Fruit fly (Drosophila melanogaster) whole organism, embryonic: Measurements from ENCODE around the gene CG6785.

Experiments used
- Atf-2 ChIP-seq: fragments of 200-800 bp; sonication (Bioruptor generic); optimal IDR thresholded peaks from 2 replicates; lab custom pipeline; 2016; ENCODE audit warnings: missing biosample characterization, missing genetic modification characterization
- B-H1 ChIP-seq: fragments of 200-800 bp; sonication (Bioruptor generic); IDR thresholded peaks from 3 replicates; pipeline ENCODE4 v1.3.6; 2022; ENCODE audit warnings: missing biosample characterization, missing genetic modification characterization
- CG10565 ChIP-seq: fragments of 200-800 bp; sonication (Bioruptor generic); optimal IDR thresholded peaks from 3 replicates; lab custom pipeline; 2016; ENCODE audit warnings: missing biosample characterization, mild to moderate bottlenecking, missing genetic modification characterization
- CG10979 ChIP-seq: fragments of 200-800 bp; sonication (Bioruptor generic); optimal IDR thresholded peaks from 2 replicates; lab custom pipeline; 2018; ENCODE audit warnings: missing biosample characterization, mild to moderate bottlenecking, missing genetic modification characterization, moderate library complexity
- CG11456 ChIP-seq: fragments of 200-800 bp; sonication (Bioruptor generic); IDR thresholded peaks from 3 replicates; pipeline ENCODE4 v1.3.6; 2022; ENCODE audit warnings: missing biosample characterization, missing genetic modification characterization
- CG11723 ChIP-seq: fragments of 200-800 bp; sonication (Bioruptor generic); optimal IDR thresholded peaks from 2 replicates; lab custom pipeline; 2017; ENCODE audit warnings: missing biosample characterization, mild to moderate bottlenecking, missing genetic modification characterization
- CG13287 ChIP-seq: fragments of 200-800 bp; sonication (Bioruptor generic); IDR thresholded peaks from 2 replicates; pipeline ENCODE4 v1.3.6; 2022; ENCODE audit warnings: missing biosample characterization, missing genetic modification characterization; ENCODE audit not compliant: partially characterized antibody
- CG14667 ChIP-seq: fragments of 200-800 bp; sonication (Bioruptor generic); IDR thresholded peaks from 2 replicates; pipeline ENCODE4 v1.3.6; 2022; ENCODE audit warnings: missing biosample characterization, missing genetic modification characterization
- CG15696 ChIP-seq: fragments of 200-800 bp; sonication (Bioruptor generic); optimal IDR thresholded peaks from 2 replicates; lab custom pipeline; 2019; ENCODE audit warnings: missing biosample characterization, mild to moderate bottlenecking, missing genetic modification characterization, moderate library complexity
- CG1603 ChIP-seq: fragments of 200-800 bp; sonication (Bioruptor generic); optimal IDR thresholded peaks from 2 replicates; lab custom pipeline; 2019; ENCODE audit warnings: missing biosample characterization, mild to moderate bottlenecking, missing genetic modification characterization, moderate library complexity
- CG2202 ChIP-seq: fragments of 200-800 bp; sonication (Bioruptor generic); optimal IDR thresholded peaks from 2 replicates; lab custom pipeline; 2018; ENCODE audit warnings: missing biosample characterization, mild to moderate bottlenecking, missing genetic modification characterization
- CG2889 ChIP-seq: fragments of 200-800 bp; sonication (Bioruptor generic); IDR thresholded peaks from 3 replicates; pipeline ENCODE4 v1.3.6; 2022; ENCODE audit warnings: missing biosample characterization, missing genetic modification characterization
- CG33557 ChIP-seq: fragments of 200-800 bp; sonication (Bioruptor generic); optimal IDR thresholded peaks from 2 replicates; lab custom pipeline; 2019; ENCODE audit warnings: missing biosample characterization, mild to moderate bottlenecking, missing genetic modification characterization, moderate library complexity
- CG3407 ChIP-seq: fragments of 200-800 bp; sonication (Bioruptor generic); optimal IDR thresholded peaks from 2 replicates; lab custom pipeline; 2018; ENCODE audit warnings: missing biosample characterization, mild to moderate bottlenecking, missing genetic modification characterization
- CG34376 ChIP-seq: fragments of 200-800 bp; sonication (Bioruptor generic); optimal IDR thresholded peaks from 2 replicates; lab custom pipeline; 2018; ENCODE audit warnings: missing biosample characterization, mild to moderate bottlenecking, missing genetic modification characterization
- CG4707 ChIP-seq: fragments of 200-800 bp; sonication (Bioruptor generic); optimal IDR thresholded peaks from 2 replicates; lab custom pipeline; 2018; ENCODE audit warnings: missing biosample characterization, mild to moderate bottlenecking, missing genetic modification characterization, moderate library complexity
- CG6175 ChIP-seq: fragments of 200-800 bp; sonication (Bioruptor generic); IDR thresholded peaks from 3 replicates; pipeline ENCODE4 v1.3.6; 2022; ENCODE audit warnings: missing biosample characterization, missing genetic modification characterization
- CG8765 ChIP-seq: fragments of 200-800 bp; sonication (Bioruptor generic); IDR thresholded peaks from 2 replicates; pipeline ENCODE4 v1.3.6; 2022; ENCODE audit warnings: missing biosample characterization, missing genetic modification characterization
- Ets97D ChIP-seq: fragments of 200-800 bp; sonication (Bioruptor generic); optimal IDR thresholded peaks from 3 replicates; lab custom pipeline; 2016; ENCODE audit warnings: missing biosample characterization, missing genetic modification characterization
- H15 ChIP-seq: fragments of 200-800 bp; sonication (Bioruptor generic); IDR thresholded peaks from 3 replicates; pipeline ENCODE4 v1.3.6; 2022; ENCODE audit warnings: missing biosample characterization, missing genetic modification characterization
- Nf-YB ChIP-seq: fragments of 200-800 bp; sonication (Bioruptor generic); optimal IDR thresholded peaks from 3 replicates; lab custom pipeline; 2019; ENCODE audit warnings: missing biosample characterization, mild to moderate bottlenecking, missing genetic modification characterization, moderate library complexity
- Oli ChIP-seq: fragments of 200-800 bp; sonication (Bioruptor generic); optimal IDR thresholded peaks from 2 replicates; lab custom pipeline; 2018; ENCODE audit warnings: missing biosample characterization, mild to moderate bottlenecking, missing genetic modification characterization, moderate library complexity
- Ravus ChIP-seq: fragments of 200-800 bp; sonication (Bioruptor generic); IDR thresholded peaks from 2 replicates; pipeline ENCODE4 v1.3.6; 2022; ENCODE audit warnings: missing biosample characterization, missing genetic modification characterization
- Rx ChIP-seq: fragments of 200-800 bp; sonication (Bioruptor generic); IDR thresholded peaks from 2 replicates; pipeline ENCODE4 v1.3.6; 2022; ENCODE audit warnings: missing biosample characterization, missing genetic modification characterization
- Stat92E ChIP-seq, 3 experiments: fragments of >200 bp in 2 of 3; fragments of 200-800 bp in 1 of 3; sonication (Bioruptor generic) in 1 of 3; optimal IDR thresholded peaks; 2 replicates each; lab custom pipeline; 2017 to 2019; ENCODE audit warnings: missing biosample characterization in 3 of 3, missing genetic modification characterization in 3 of 3, mild to moderate bottlenecking in 1 of 3, moderate library complexity in 1 of 3
- abd-A ChIP-seq: fragments of 200-800 bp; sonication (Bioruptor generic); optimal IDR thresholded peaks from 3 replicates; lab custom pipeline; 2019; ENCODE audit warnings: missing biosample characterization, mild to moderate bottlenecking, missing genetic modification characterization, moderate library complexity
- amos ChIP-seq: fragments of 200-800 bp; sonication (Bioruptor generic); IDR thresholded peaks from 2 replicates; pipeline ENCODE4 v1.3.6; 2022; ENCODE audit warnings: missing biosample characterization, missing genetic modification characterization; ENCODE audit not compliant: partially characterized antibody
- ase ChIP-seq: fragments of 200-800 bp; sonication (Bioruptor generic); IDR thresholded peaks from 3 replicates; pipeline ENCODE4 v1.3.6; 2022; ENCODE audit warnings: missing biosample characterization, missing genetic modification characterization
- bsh ChIP-seq, 2 experiments: fragments of 200-800 bp; sonication (Bioruptor generic); optimal IDR thresholded peaks; 2 replicates each; lab custom pipeline; 2017 to 2018; ENCODE audit warnings: mild to moderate bottlenecking in 2 of 2, missing biosample characterization in 2 of 2, missing genetic modification characterization in 2 of 2, moderate library complexity in 1 of 2
- cad ChIP-seq: fragments of >200 bp; optimal IDR thresholded peaks from 2 replicates; lab custom pipeline; 2017; ENCODE audit warnings: missing biosample characterization, missing genetic modification characterization
- caup ChIP-seq: fragments of 200-800 bp; sonication (Bioruptor generic); optimal IDR thresholded peaks from 3 replicates; lab custom pipeline; 2017; ENCODE audit warnings: missing biosample characterization, mild to moderate bottlenecking, missing genetic modification characterization, moderate library complexity; ENCODE audit not compliant: severe bottlenecking
- cg ChIP-seq: fragments of 200-800 bp; sonication (Bioruptor generic); optimal IDR thresholded peaks from 3 replicates; lab custom pipeline; 2019; ENCODE audit warnings: missing biosample characterization, mild to moderate bottlenecking, missing genetic modification characterization, moderate library complexity
- dmrt11E ChIP-seq: fragments of 200-800 bp; sonication (Bioruptor generic); optimal IDR thresholded peaks from 3 replicates; lab custom pipeline; 2018; ENCODE audit warnings: missing biosample characterization, mild to moderate bottlenecking, missing genetic modification characterization, moderate library complexity
- emc ChIP-seq: fragments of 200-800 bp; sonication (Bioruptor generic); optimal IDR thresholded peaks from 2 replicates; lab custom pipeline; 2016; ENCODE audit warnings: missing biosample characterization, missing genetic modification characterization
- ewg ChIP-seq: fragments of 200-800 bp; sonication (Bioruptor generic); optimal IDR thresholded peaks from 3 replicates; lab custom pipeline; 2017; ENCODE audit warnings: mild to moderate bottlenecking, missing biosample characterization, missing genetic modification reagents, missing genetic modification characterization
- fd96Cb ChIP-seq: fragments of 200-800 bp; sonication (Bioruptor generic); optimal IDR thresholded peaks from 2 replicates; lab custom pipeline; 2018; ENCODE audit warnings: missing biosample characterization, mild to moderate bottlenecking, missing genetic modification characterization, moderate library complexity
- ftz-f1 ChIP-seq: fragments of 200-800 bp; sonication (Bioruptor generic); optimal IDR thresholded peaks from 2 replicates; lab custom pipeline; 2016; ENCODE audit warnings: missing biosample characterization, missing genetic modification characterization
- grau ChIP-seq: fragments of 200-800 bp; optimal IDR thresholded peaks from 3 replicates; lab custom pipeline; 2019; ENCODE audit warnings: missing biosample characterization, mild to moderate bottlenecking, missing genetic modification characterization, moderate library complexity
- gro ChIP-seq: fragments of 200-800 bp; sonication (Bioruptor generic); optimal IDR thresholded peaks from 2 replicates; lab custom pipeline; 2016; ENCODE audit warnings: missing biosample characterization, missing genetic modification characterization
- ham ChIP-seq: fragments of 200-800 bp; sonication (Bioruptor generic); IDR thresholded peaks from 2 replicates; pipeline ENCODE4 v1.3.6; 2022; ENCODE audit warnings: missing biosample characterization, missing genetic modification characterization
- hkb ChIP-seq, 2 experiments: fragments of 200-800 bp in 1 of 2; fragments of >200 bp in 1 of 2; sonication (Bioruptor generic) in 1 of 2; IDR thresholded peaks in 1 of 2; optimal IDR thresholded peaks in 1 of 2; 2 replicates each; pipeline versions ENCODE4 v1.3.6 to Lab custom; 2017 to 2022; ENCODE audit warnings: missing biosample characterization in 1 of 2, missing genetic modification characterization in 1 of 2
- luna ChIP-seq: fragments of 200-800 bp; sonication (Bioruptor generic); optimal IDR thresholded peaks from 2 replicates; lab custom pipeline; 2016; ENCODE audit warnings: missing biosample characterization, missing genetic modification characterization
- seq ChIP-seq: fragments of 200-800 bp; sonication (Bioruptor generic); IDR thresholded peaks from 2 replicates; pipeline ENCODE4 v1.3.6; 2022; ENCODE audit warnings: missing biosample characterization, missing genetic modification characterization
- stc ChIP-seq: fragments of 200-800 bp; sonication (Bioruptor generic); IDR thresholded peaks from 2 replicates; pipeline ENCODE4 v1.3.6; 2022; ENCODE audit warnings: missing biosample characterization, missing genetic modification characterization
- tin ChIP-seq: fragments of 200-800 bp; sonication (Bioruptor generic); optimal IDR thresholded peaks from 3 replicates; lab custom pipeline; 2016; ENCODE audit warnings: missing biosample characterization, missing genetic modification characterization
- tup ChIP-seq: fragments of 200-800 bp; sonication (Bioruptor generic); optimal IDR thresholded peaks from 2 replicates; lab custom pipeline; 2016; ENCODE audit warnings: missing biosample characterization, mild to moderate bottlenecking, missing genetic modification characterization, moderate library complexity
- tx ChIP-seq: fragments of 200-800 bp; sonication (Bioruptor generic); optimal IDR thresholded peaks from 2 replicates; lab custom pipeline; 2016; ENCODE audit warnings: missing biosample characterization, missing genetic modification characterization
- wor ChIP-seq: fragments of 200-800 bp; sonication (Bioruptor generic); IDR thresholded peaks from 2 replicates; pipeline ENCODE4 v1.3.6; 2022; ENCODE audit warnings: missing biosample characterization, missing genetic modification characterization
- zen ChIP-seq: fragments of 200-800 bp; sonication (Bioruptor generic); optimal IDR thresholded peaks from 3 replicates; lab custom pipeline; 2018; ENCODE audit warnings: missing biosample characterization, mild to moderate bottlenecking, missing genetic modification characterization, moderate library complexity

Gene CG6785

DNA sequence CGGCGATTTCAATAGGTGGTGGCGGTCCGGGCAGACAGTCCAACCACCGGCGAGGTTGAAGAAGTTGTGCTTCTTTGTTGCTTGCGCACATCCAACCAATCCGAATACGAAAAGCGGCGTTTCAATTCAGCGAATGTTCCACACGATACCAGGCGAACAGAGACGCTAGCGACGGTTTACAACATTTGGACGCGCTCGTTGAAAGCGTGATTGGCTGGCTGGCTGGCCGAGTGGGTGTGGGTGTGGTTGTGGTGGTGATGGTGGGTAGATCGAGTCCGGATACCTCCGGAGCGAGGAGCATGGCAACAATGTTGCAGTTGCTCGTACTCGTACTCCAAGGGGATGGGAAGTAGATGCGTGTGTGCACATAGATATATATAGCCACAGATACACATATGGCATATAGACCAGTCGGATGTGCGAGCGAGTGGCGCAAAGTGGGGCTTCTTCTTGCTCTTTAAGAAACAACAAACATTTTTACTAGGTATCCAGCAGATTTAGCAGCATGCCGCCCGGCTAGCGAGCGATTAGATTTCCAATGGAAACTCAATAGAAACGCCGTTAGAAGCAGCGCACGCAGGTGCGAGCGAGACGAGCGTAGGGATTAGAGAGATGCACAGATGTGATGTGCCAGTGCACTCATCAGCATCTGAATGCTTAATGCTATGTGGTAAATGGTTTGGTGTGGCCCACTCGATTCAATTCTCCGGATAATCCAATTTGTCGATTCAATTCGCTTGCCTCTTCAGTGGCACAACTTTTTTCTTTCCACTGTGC is 34.7 kb downstream of the CG6785 start (continued):
- no peak for TF ChIP-seq cad (GFP tag; lab: Kevin White, UChicago)
- no peak for TF ChIP-seq zen (tag; lab: Kevin White, UChicago)
- peak; percentile 53 for TF ChIP-seq gro (GFP tag; lab: Kevin White, UChicago)
- TF ChIP-seq fd96Cb, result no peak
- no peak for TF ChIP-seq CG11723 (GFP tag; lab: Kevin White, UChicago)
- no peak for TF ChIP-seq Oli (tag; lab: Kevin White, UChicago)
- peak; percentile 91 for TF ChIP-seq cg (GFP tag; lab: Kevin White, UChicago)
- TF ChIP-seq CG1603 (tag; lab: Kevin White, UChicago), result peak; percentile 27
- TF ChIP-seq ase (GFP tag; lab: Robert Waterston, UW), result no peak
- TF ChIP-seq Atf-2, result no peak
- TF ChIP-seq CG14667 (GFP tag; lab: Robert Waterston, UW), result no peak
- TF ChIP-seq amos (GFP tag; lab: Robert Waterston, UW), result no peak
- TF ChIP-seq Nf-YB (GFP tag; lab: Kevin White, UChicago), result peak; percentile 100
- TF ChIP-seq tup (GFP tag; lab: Kevin White, UChicago), result no peak
- no peak for TF ChIP-seq CG15696 (tag; lab: Kevin White, UChicago)
- TF ChIP-seq tx (GFP tag; lab: Kevin White, UChicago), result no peak
- TF ChIP-seq ftz-f1, result peak; percentile 97
- no peak for TF ChIP-seq emc (GFP tag; lab: Kevin White, UChicago)
- TF ChIP-seq CG34376, result peak; percentile 98
- no peak for TF ChIP-seq luna (GFP tag; lab: Kevin White, UChicago)
- TF ChIP-seq CG4707 (GFP tag; lab: Kevin White, UChicago), result peak; percentile 91
- no peak for TF ChIP-seq stc
- no peak for TF ChIP-seq Rx (GFP tag; lab: Robert Waterston, UW)
- TF ChIP-seq ewg (GFP tag; lab: Kevin White, UChicago), result peak; percentile 7
- TF ChIP-seq tin (GFP tag; lab: Kevin White, UChicago), result no peak
- no peak for TF ChIP-seq CG6175
- no peak for TF ChIP-seq ham
- TF ChIP-seq CG33557, result peak; percentile 40
- no peak for TF ChIP-seq CG2202
- peak; percentile 87 for TF ChIP-seq abd-A (tag; lab: Kevin White, UChicago)
- no peak for TF ChIP-seq wor (GFP tag; lab: Robert Waterston, UW)
- TF ChIP-seq CG3407 (GFP tag; lab: Kevin White, UChicago), result no peak
- no peak for TF ChIP-seq CG10565 (GFP tag; lab: Kevin White, UChicago)
- TF ChIP-seq CG8765, result no peak
- no peak for TF ChIP-seq CG2889 (GFP tag; lab: Robert Waterston, UW)
- peak; percentile 6 for TF ChIP-seq caup (GFP tag; lab: Kevin White, UChicago)
- TF ChIP-seq H15 (GFP tag; lab: Robert Waterston, UW), result no peak
- no peak for TF ChIP-seq B-H1
- TF ChIP-seq Ets97D, result no peak
- peak in 1 of 2 experiments; percentile 42 for TF ChIP-seq bsh (GFP tag; optimal IDR thresholded peaks at IDR 0.05; lab: Kevin White, UChicago)
- TF ChIP-seq Ravus, result no peak
- TF ChIP-seq grau (tag; lab: Kevin White, UChicago), result no peak
- TF ChIP-seq CG11456 (GFP tag; lab: Robert Waterston, UW), result no peak
- TF ChIP-seq seq (GFP tag; lab: Robert Waterston, UW), result no peak
- no peak for TF ChIP-seq dmrt11E (tag; lab: Kevin White, UChicago)
- no peak for TF ChIP-seq CG10979 (tag; lab: Kevin White, UChicago)
- TF ChIP-seq hkb (optimal IDR thresholded peaks at IDR 0.05; lab: Kevin White, UChicago), result no peak
- TF ChIP-seq hkb (GFP tag; IDR thresholded peaks at IDR 0.05; lab: Robert Waterston, UW), result no peak
- TF ChIP-seq CG13287 (GFP tag; lab: Robert Waterston, UW), result no peak
- peak in 1 of 3 experiments; percentile 13 for TF ChIP-seq Stat92E (GFP tag; optimal IDR thresholded peaks at IDR 0.05; lab: Kevin White, UChicago)
